Worm (Caenorhabditis elegans) whole organism, L3 larva: ENCODE measurements around the gene W02A2.9.
A peak's percentile ranks its signal among the peaks of the same experiment; 100 is the strongest.

Experiments used
- R02D3.7 ChIP-seq: fragments of 150-350 bp; optimal IDR thresholded peaks from 2 replicates; lab custom pipeline; 2014; ENCODE audit warnings: missing biosample characterization, missing genetic modification characterization
- ZK546.5 ChIP-seq: sonication (generic microtip); optimal IDR thresholded peaks from 2 replicates; lab custom pipeline; 2017; ENCODE audit warnings: missing biosample characterization, missing genetic modification characterization
- aly-2 ChIP-seq: fragments of 150-350 bp; optimal IDR thresholded peaks from 2 replicates; lab custom pipeline; 2014; ENCODE audit warnings: missing biosample characterization, missing genetic modification characterization
- ama-1 ChIP-seq: fragments of 150-350 bp; optimal IDR thresholded peaks from 2 replicates; lab custom pipeline; 2018
- ceh-28 ChIP-seq: fragments of 150-350 bp; optimal IDR thresholded peaks from 2 replicates; lab custom pipeline; 2014; ENCODE audit warnings: missing biosample characterization, missing genetic modification reagents, missing genetic modification characterization
- ceh-82 ChIP-seq: fragments of 150-350 bp; optimal IDR thresholded peaks from 2 replicates; lab custom pipeline; 2014; ENCODE audit warnings: missing biosample characterization, missing genetic modification characterization
- ceh-9 ChIP-seq: sonication (generic microtip); optimal IDR thresholded peaks from 2 replicates; lab custom pipeline; 2018; ENCODE audit warnings: missing biosample characterization, missing genetic modification characterization
- daf-12 ChIP-seq: fragments of 150-350 bp; optimal IDR thresholded peaks from 2 replicates; lab custom pipeline; 2014; ENCODE audit warnings: missing biosample characterization, missing genetic modification reagents, missing genetic modification characterization
- egl-27 ChIP-seq: sonication (generic microtip); optimal IDR thresholded peaks from 4 replicates; lab custom pipeline; 2017; ENCODE audit warnings: missing biosample characterization, missing genetic modification reagents, missing genetic modification characterization
- elt-2 ChIP-seq: sonication (generic microtip); optimal IDR thresholded peaks from 2 replicates; lab custom pipeline; 2016; ENCODE audit warnings: missing genetic modification reagents, mild to moderate bottlenecking, missing genetic modification characterization, missing compliant biosample characterization
- fos-1 ChIP-seq: fragments of 150-350 bp; optimal IDR thresholded peaks from 2 replicates; lab custom pipeline; 2014; ENCODE audit warnings: missing biosample characterization, missing genetic modification characterization
- hmg-11 ChIP-seq: sonication (generic microtip); optimal IDR thresholded peaks from 2 replicates; lab custom pipeline; 2016; ENCODE audit warnings: missing genetic modification characterization, missing compliant biosample characterization
- jun-1 ChIP-seq: fragments of 150-350 bp; optimal IDR thresholded peaks from 2 replicates; lab custom pipeline; 2014; ENCODE audit warnings: missing biosample characterization, missing genetic modification reagents, missing genetic modification characterization
- lin-15B ChIP-seq: fragments of 150-350 bp; optimal IDR thresholded peaks from 2 replicates; lab custom pipeline; 2014; ENCODE audit warnings: missing biosample characterization, missing genetic modification characterization
- lin-39 ChIP-seq: fragments of 150-350 bp; optimal IDR thresholded peaks from 2 replicates; lab custom pipeline; 2018; ENCODE audit warnings: missing biosample characterization, missing genetic modification reagents, missing genetic modification characterization
- mdl-1 ChIP-seq: fragments of 150-350 bp; optimal IDR thresholded peaks from 2 replicates; lab custom pipeline; 2014; ENCODE audit warnings: missing biosample characterization, missing genetic modification characterization
- mml-1 ChIP-seq: fragments of 150-350 bp; sonication (generic microtip); optimal IDR thresholded peaks from 3 replicates; lab custom pipeline; 2014; ENCODE audit warnings: missing biosample characterization, missing genetic modification characterization
- nfya-1 ChIP-seq: sonication (generic microtip); optimal IDR thresholded peaks from 2 replicates; lab custom pipeline; 2017; ENCODE audit warnings: missing genetic modification characterization, mild to moderate bottlenecking, missing compliant biosample characterization, antibody characterized with exemption, moderate library complexity; ENCODE audit not compliant: insufficient read depth
- nhr-23 ChIP-seq: fragments of 150-350 bp; optimal IDR thresholded peaks from 2 replicates; lab custom pipeline; 2014; ENCODE audit warnings: missing biosample characterization, missing genetic modification reagents, missing genetic modification characterization
- nhr-237 ChIP-seq: fragments of 150-350 bp; optimal IDR thresholded peaks from 2 replicates; lab custom pipeline; 2014; ENCODE audit warnings: missing biosample characterization, missing genetic modification characterization
- nhr-67 ChIP-seq: fragments of 150-350 bp; optimal IDR thresholded peaks from 2 replicates; lab custom pipeline; 2014; ENCODE audit warnings: missing biosample characterization, missing genetic modification characterization
- nhr-76 ChIP-seq: fragments of 150-350 bp; sonication (generic microtip); optimal IDR thresholded peaks from 5 replicates; lab custom pipeline; 2014; ENCODE audit warnings: missing biosample characterization, missing genetic modification characterization
- pqm-1 ChIP-seq: fragments of 150-350 bp; optimal IDR thresholded peaks from 2 replicates; lab custom pipeline; 2017; ENCODE audit warnings: missing biosample characterization, missing genetic modification characterization, inconsistent platforms
- skn-1 ChIP-seq: fragments of 150-350 bp; optimal IDR thresholded peaks from 2 replicates; lab custom pipeline; 2014; ENCODE audit warnings: missing biosample characterization, missing genetic modification characterization
- unc-62 ChIP-seq: fragments of 150-350 bp; sonication (generic microtip); optimal IDR thresholded peaks from 4 replicates; lab custom pipeline; 2014; ENCODE audit warnings: missing biosample characterization, missing genetic modification reagents, missing genetic modification characterization
- zag-1 ChIP-seq: fragments of 150-350 bp; optimal IDR thresholded peaks from 2 replicates; lab custom pipeline; 2014; ENCODE audit warnings: missing biosample characterization, missing genetic modification characterization
- ztf-11 ChIP-seq: fragments of 150-350 bp; optimal IDR thresholded peaks from 2 replicates; lab custom pipeline; 2014; ENCODE audit warnings: missing biosample characterization, missing genetic modification characterization

Gene W02A2.9

DNA sequence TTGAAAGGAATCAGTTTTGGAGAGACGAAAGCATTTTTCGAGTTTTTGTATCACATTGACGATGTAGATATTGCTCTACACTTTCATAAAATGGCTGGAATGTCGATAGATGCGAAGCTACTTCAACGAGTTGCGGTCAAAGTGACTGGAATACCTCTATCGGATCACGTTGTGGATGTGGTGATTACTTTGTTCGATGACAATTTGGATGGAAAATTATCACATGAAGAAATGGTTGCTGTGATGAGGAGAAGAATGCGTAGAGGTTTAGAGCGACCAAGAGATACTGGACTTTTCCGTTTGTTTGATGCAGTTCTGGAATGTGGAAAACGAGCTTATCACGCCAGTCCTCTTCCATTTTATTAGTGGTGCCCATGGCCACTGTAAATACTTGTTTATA, 47.8 kb upstream of the W02A2.9 start:
- no peak for TF ChIP-seq nfya-1 (tag; lab: Kevin White, UChicago)
- no peak for TF ChIP-seq skn-1 (tag; lab: Kevin White, UChicago)
- TF ChIP-seq zag-1, result no peak
- no peak for TF ChIP-seq egl-27 (tag; lab: Kevin White, UChicago)
- no peak for TF ChIP-seq lin-15B (tag; lab: Kevin White, UChicago)
- TF ChIP-seq ceh-9 (tag; lab: Kevin White, UChicago), result no peak
- TF ChIP-seq nhr-237 (tag; lab: Kevin White, UChicago), result no peak
- no peak for TF ChIP-seq jun-1 (tag; lab: Kevin White, UChicago)
- no peak for TF ChIP-seq nhr-76 (tag; lab: Kevin White, UChicago)
- no peak for TF ChIP-seq R02D3.7
- no peak for TF ChIP-seq nhr-67 (tag; lab: Kevin White, UChicago)

- no peak for TF ChIP-seq skn-1 (tag; lab: Kevin White, UChicago)
- TF ChIP-seq daf-12 (tag; lab: Kevin White, UChicago), result no peak
- TF ChIP-seq ZK546.5 (tag; lab: Kevin White, UChicago), result no peak
- no peak for TF ChIP-seq jun-1 (tag; lab: Kevin White, UChicago)
- no peak for TF ChIP-seq mdl-1 (tag; lab: Kevin White, UChicago)
These were observed 47.4 kb upstream of the W02A2.9 start, which contains the start of gene kdp-1 for ce11 chrIV:13300109-13300508. Gene kdp-1, plus strand, starts transcription at chrIV:13300188.

ce11 chrIV:13300591-13300990, 46.9 kb upstream of the W02A2.9 start, which contains the start of gene csn-6:
Gene csn-6, plus strand, starts transcription at chrIV:13300824.
- peak; percentile 45 for TF ChIP-seq ama-1 (lab: Kevin White, UChicago)
- TF ChIP-seq mml-1, result no peak
- TF ChIP-seq unc-62 (GFP tag; lab: Kevin White, UChicago), result no peak
- TF ChIP-seq pqm-1 (tag; lab: Kevin White, UChicago), result no peak
- TF ChIP-seq, all 47 proteins: peak for 1

DNA sequence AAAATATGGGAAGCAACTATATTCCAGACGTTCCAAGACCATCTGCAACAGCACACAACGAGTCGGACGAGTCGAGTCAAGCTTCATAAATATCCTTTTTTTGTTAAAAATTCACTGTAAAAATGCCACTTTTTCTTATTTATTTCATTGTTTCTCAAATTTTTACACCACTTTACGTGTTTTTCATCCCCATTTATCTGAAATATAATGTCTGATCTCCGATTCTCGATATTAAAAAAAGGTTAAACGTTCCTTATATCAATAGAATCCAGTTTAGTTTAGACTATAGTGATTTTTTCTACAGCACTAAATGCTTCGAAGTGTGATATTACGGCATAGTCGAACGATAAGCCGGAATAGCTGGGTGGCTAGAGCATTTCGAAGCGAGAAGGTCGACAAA, 44.0 kb upstream of the W02A2.9 start, which contains the start of gene Y67H2A.7:
TSS of gene Y67H2A.7 (plus strand) at position 301 of the 400 bp plus-strand sequence.
- TF ChIP-seq ceh-82 (tag; lab: Kevin White, UChicago) (no peak), unc-62 (GFP tag; lab: Kevin White, UChicago) (no peak), nfya-1 (tag; lab: Kevin White, UChicago) (no peak), hmg-11 (tag; lab: Kevin White, UChicago) (no peak), jun-1 (tag; lab: Kevin White, UChicago) (no peak), ama-1 (lab: Kevin White, UChicago) (no peak), aly-2 (tag; lab: Kevin White, UChicago) (no peak), ceh-28 (tag; lab: Kevin White, UChicago) (no peak)

DNA sequence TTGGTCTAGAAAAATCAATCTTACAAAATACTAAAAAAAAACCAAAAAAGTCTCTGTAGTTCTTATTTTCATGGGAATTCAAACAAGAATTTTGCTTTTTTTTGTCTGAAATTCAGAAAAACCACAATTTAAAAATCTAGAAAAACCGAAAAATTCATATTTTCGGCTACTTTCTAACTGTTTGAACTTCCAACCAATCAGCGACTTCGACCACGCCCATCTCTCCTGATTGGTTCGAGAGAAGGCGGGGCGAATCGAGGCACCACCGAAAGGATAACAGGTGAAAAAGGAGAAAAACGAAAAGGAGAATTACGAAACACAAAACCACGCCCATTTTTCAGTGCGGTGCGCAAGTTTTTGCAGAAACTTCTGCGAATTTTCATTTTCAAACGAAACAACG, 42.7 kb upstream of the W02A2.9 start:
- TF ChIP-seq nfya-1 (tag; lab: Kevin White, UChicago) (peak; percentile 76), mml-1 (no peak)
- TF ChIP-seq, all 47 proteins: peak for 1

DNA sequence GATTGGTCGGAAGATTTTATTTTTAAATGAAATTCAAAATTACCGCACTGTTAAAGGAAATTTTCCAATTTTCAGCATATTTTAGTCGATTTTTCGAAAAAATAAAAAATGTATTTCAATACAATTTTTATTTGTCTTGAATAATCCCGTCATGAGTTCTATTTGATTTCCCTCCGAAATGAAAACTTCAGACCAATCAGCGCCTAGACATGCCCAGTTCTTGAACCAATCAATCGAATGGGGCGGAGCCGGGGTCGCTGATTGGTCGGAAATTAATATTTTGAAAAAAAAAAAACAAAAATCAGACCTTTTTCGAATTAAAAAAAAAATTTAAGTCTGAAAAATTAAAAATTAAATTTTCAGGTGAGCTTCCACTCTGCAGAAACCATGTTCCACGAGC, 37.8 kb upstream of the W02A2.9 start:
- TF ChIP-seq pqm-1 (tag; lab: Kevin White, UChicago) (no peak), nfya-1 (tag; lab: Kevin White, UChicago) (peak; percentile 70)

DNA sequence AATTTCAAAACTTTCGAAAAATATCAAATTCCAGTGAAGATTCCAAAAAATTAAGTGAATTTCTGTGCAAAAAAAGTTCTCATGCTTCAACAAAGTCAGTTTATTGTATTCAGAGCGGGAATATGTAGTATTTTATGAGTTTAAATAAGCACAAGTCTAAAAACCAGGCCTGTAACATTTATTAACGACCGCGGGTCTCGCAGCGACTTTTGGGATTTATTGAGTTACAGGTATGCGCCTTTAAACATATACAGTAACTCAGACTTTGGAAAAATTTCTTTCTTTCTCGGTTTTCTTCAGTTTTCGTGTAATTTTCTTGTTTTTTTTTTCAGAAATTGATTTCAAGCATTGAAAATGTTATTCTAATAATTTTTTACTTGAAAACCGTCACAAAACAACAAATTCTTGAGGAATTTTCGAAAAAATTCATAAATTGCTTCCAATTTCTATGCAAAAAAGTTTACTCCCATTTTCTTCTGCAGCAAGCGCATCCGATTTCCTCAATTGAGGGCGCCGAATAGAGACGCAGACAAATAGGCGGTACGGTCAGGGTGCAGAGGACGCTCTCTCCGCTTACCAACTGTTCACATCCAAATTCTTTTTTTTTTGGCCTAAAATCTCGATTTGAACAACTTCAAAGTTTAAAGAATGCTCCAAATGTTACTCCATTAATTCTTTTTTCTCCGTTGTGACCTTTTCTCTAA, 36.0 kb upstream of the W02A2.9 start:
- TF ChIP-seq nhr-23 (tag; lab: Kevin White, UChicago) (peak; percentile 2), ama-1 (lab: Kevin White, UChicago) (no peak), nfya-1 (tag; lab: Kevin White, UChicago) (peak; percentile 54), ZK546.5 (tag; lab: Kevin White, UChicago) (no peak), ztf-11 (tag; lab: Kevin White, UChicago) (no peak)

- peak; percentile 52 for TF ChIP-seq hmg-11 (tag; lab: Kevin White, UChicago)
- TF ChIP-seq nfya-1 (tag; lab: Kevin White, UChicago), result peak; percentile 36
- TF ChIP-seq fos-1 (tag; lab: Kevin White, UChicago), result no peak
- peak; percentile 73 for TF ChIP-seq elt-2 (tag; lab: Kevin White, UChicago)
- no peak for TF ChIP-seq pqm-1 (tag; lab: Kevin White, UChicago)
- peak; percentile 44 for TF ChIP-seq lin-39
- no peak for TF ChIP-seq mml-1
- no peak for TF ChIP-seq nhr-67 (tag; lab: Kevin White, UChicago)
- TF ChIP-seq ceh-9 (tag; lab: Kevin White, UChicago), result no peak
- TF ChIP-seq, all 47 proteins: peak for 4
These were observed 34.3 kb upstream of the W02A2.9 start for ce11 chrIV:13313156-13313555.
